Worm (Caenorhabditis elegans) whole organism, mixed stage, embryonic: Measurements from ENCODE around the gene sre-6.

Experiments used
- ceh-39 ChIP-seq: fragments of 150-350 bp; optimal IDR thresholded peaks from 2 replicates; lab custom pipeline; 2014; ENCODE audit warnings: missing biosample characterization, missing genetic modification characterization
- ces-1 ChIP-seq: fragments of 150-350 bp; optimal IDR thresholded peaks from 2 replicates; lab custom pipeline; 2014; ENCODE audit warnings: missing biosample characterization, missing genetic modification reagents, missing genetic modification characterization
- nhr-237 ChIP-seq: fragments of 150-350 bp; optimal IDR thresholded peaks from 2 replicates; lab custom pipeline; 2014; ENCODE audit warnings: missing biosample characterization, missing genetic modification characterization
- nhr-28 ChIP-seq: fragments of 150-350 bp; optimal IDR thresholded peaks from 2 replicates; lab custom pipeline; 2014; ENCODE audit warnings: missing biosample characterization, missing genetic modification characterization
- nhr-76 ChIP-seq: sonication (generic microtip); optimal IDR thresholded peaks from 2 replicates; lab custom pipeline; 2017; ENCODE audit warnings: missing biosample characterization, missing genetic modification characterization
- pha-4 ChIP-seq: fragments of 150-350 bp; optimal IDR thresholded peaks from 2 replicates; lab custom pipeline; 2018; ENCODE audit warnings: missing biosample characterization, missing genetic modification reagents, missing genetic modification characterization
- snpc-4 ChIP-seq: fragments of 150-350 bp; optimal IDR thresholded peaks from 2 replicates; lab custom pipeline; 2014; ENCODE audit warnings: missing biosample characterization, missing genetic modification characterization
- sptf-1 ChIP-seq: sonication (generic microtip); optimal IDR thresholded peaks from 2 replicates; lab custom pipeline; 2017; ENCODE audit warnings: mild to moderate bottlenecking, missing genetic modification characterization, moderate library complexity, missing compliant biosample characterization
- unc-39 ChIP-seq: fragments of 150-350 bp; optimal IDR thresholded peaks from 2 replicates; lab custom pipeline; 2014; ENCODE audit warnings: missing biosample characterization, missing genetic modification characterization

DNA sequence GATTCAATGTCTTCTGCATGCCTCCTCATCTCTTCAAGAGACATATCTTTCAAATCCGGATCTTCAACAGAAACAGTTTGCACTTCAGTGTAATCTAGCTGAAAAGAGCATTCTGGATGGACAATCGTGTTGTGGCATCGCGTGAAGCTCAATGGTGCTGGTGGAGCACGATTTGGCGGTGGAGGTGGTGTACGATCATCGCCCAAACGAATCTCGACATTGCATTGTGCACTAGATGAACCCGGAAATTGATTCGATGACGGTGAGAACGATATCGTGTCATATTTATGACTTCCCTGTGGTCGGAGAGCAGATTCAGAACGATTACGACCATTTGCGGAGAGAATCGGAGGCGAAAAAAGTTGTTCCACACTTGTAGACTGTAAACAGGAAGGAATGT, 10.6 kb upstream of the sre-6 start:
- no peak for TF ChIP-seq unc-39 (tag; lab: Kevin White, UChicago)
- no peak for TF ChIP-seq nhr-28 (tag; lab: Kevin White, UChicago)
- TF ChIP-seq nhr-76: no peak
- TF ChIP-seq snpc-4: no peak
- no peak for TF ChIP-seq ces-1 (GFP tag; lab: Kevin White, UChicago)
- TF ChIP-seq sptf-1: no peak
- TF ChIP-seq nhr-237 (tag; lab: Kevin White, UChicago): no peak
- no peak for TF ChIP-seq pha-4
- TF ChIP-seq ceh-39 (tag; lab: Kevin White, UChicago): no peak
